Worm (Caenorhabditis elegans) whole organism, midembryonic: Measurements from ENCODE around the gene R11.3.
"Not testable (repeated sequence)": the region's sequence is repeated elsewhere in the genome, so short reads cannot be mapped to it uniquely, and the experiment has no call there.

Experiments used
- T22C8.4 ChIP-seq: fragments of 200-800 bp; sonication (Bioruptor generic); IDR thresholded peaks from 2 replicates; pipeline ENCODE4 v1.3.6; 2022; ENCODE audit warnings: missing genetic modification characterization, missing compliant biosample characterization
- flt-1 ChIP-seq: fragments of 200-800 bp; sonication (Bioruptor generic); IDR thresholded peaks from 2 replicates; pipeline ENCODE4 v1.3.6; 2022; ENCODE audit warnings: missing genetic modification characterization, missing compliant biosample characterization
- klf-2 ChIP-seq: fragments of 200-800 bp; sonication (Bioruptor generic); conservative IDR thresholded peaks from 2 replicates; pipeline ENCODE4 v1.3.6; 2022; ENCODE audit warnings: missing genetic modification reagents, missing genetic modification characterization, missing compliant biosample characterization
- ref-1 ChIP-seq: fragments of 200-800 bp; sonication (Bioruptor generic); conservative IDR thresholded peaks from 2 replicates; pipeline ENCODE4 v1.3.6; 2022; ENCODE audit warnings: missing genetic modification reagents, missing genetic modification characterization, missing compliant biosample characterization
- tab-1 ChIP-seq: fragments of 200-800 bp; sonication (Bioruptor generic); IDR thresholded peaks from 2 replicates; pipeline ENCODE4 v1.3.6; 2022; ENCODE audit warnings: missing genetic modification characterization, missing compliant biosample characterization
- ztf-23 ChIP-seq: fragments of 200-800 bp; sonication (Bioruptor generic); IDR thresholded peaks from 2 replicates; pipeline ENCODE4 v1.3.6; 2022; ENCODE audit warnings: missing genetic modification reagents, missing genetic modification characterization, missing compliant biosample characterization

DNA sequence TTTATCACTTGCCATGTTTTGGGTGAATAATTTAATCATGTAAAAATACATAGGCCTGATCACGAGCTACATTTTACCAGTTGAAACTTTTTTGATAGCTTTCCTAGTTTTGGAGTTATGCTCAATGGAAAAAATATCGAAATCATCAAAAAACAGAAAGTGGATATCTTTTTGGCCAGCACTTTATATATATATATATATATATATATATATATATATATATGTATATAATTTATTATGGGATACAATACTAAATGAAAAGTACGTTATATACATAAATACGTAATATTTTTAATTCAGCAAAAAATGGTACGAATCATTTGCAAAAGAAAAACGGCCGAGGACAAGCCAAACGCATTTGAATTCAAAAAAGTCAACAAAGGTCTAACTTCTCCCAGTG is 20.7 kb upstream of the R11.3 start, which contains the start of gene F23A7.3:
- not testable (repeated sequence) for TF ChIP-seq flt-1, tab-1, ref-1, T22C8.4, ztf-23, klf-2 (GFP tag; lab: Robert Waterston, UW)
